Fruit fly (Drosophila melanogaster): ENCODE results near the gene CG14645.

dm6 chr3R:4319507-4320138, 15.3 kb upstream of the CG14645 start, which contains the start of gene CG9795:
- TF ChIP-seq caup (GFP tag; optimal IDR thresholded peaks at IDR 0.05; ENCODE audit: severe bottlenecking): peak; percentile 46
- peak; percentile 83 for TF ChIP-seq MBD-R2 (GFP tag; IDR thresholded peaks at IDR 0.05)
- TF ChIP-seq Dref (GFP tag; IDR thresholded peaks at IDR 0.05): peak; percentile 98
- TF ChIP-seq CG16779 (GFP tag; IDR thresholded peaks at IDR 0.05): no peak
- no peak for TF ChIP-seq grau (tag; optimal IDR thresholded peaks at IDR 0.05)
- no peak for TF ChIP-seq Aef1 (GFP tag; IDR thresholded peaks at IDR 0.05)
- TF ChIP-seq NfI (GFP tag; optimal IDR thresholded peaks at IDR 0.05): no peak
- no peak for TF ChIP-seq CG17361 (GFP tag; IDR thresholded peaks at IDR 0.05)
- peak; percentile 42 for TF ChIP-seq zen (tag; optimal IDR thresholded peaks at IDR 0.05)
- peak; percentile 6 for TF ChIP-seq tin (GFP tag; optimal IDR thresholded peaks at IDR 0.05)
- peak; percentile 93 for TF ChIP-seq sug (tag; optimal IDR thresholded peaks at IDR 0.05)
- no peak for TF ChIP-seq lov (optimal IDR thresholded peaks at IDR 0.05)
- TF ChIP-seq lov (GFP tag; IDR thresholded peaks at IDR 0.05): no peak
- no peak for TF ChIP-seq emc (GFP tag; optimal IDR thresholded peaks at IDR 0.05)

Measured in whole organism, embryonic.